Worm (Caenorhabditis elegans) whole organism, midembryonic: ENCODE measurements around the gene ekl-5.

Source experiments
- cog-1 ChIP-seq: sonication (generic microtip); optimal IDR thresholded peaks from 2 replicates; lab custom pipeline; 2016; ENCODE audit warnings: missing genetic modification characterization, missing compliant biosample characterization
- med-1 ChIP-seq: sonication (generic microtip); optimal IDR thresholded peaks from 2 replicates; lab custom pipeline; 2017; ENCODE audit warnings: missing genetic modification characterization, mild to moderate bottlenecking, missing compliant biosample characterization, antibody characterized with exemption, missing genetic modification reagents; ENCODE audit not compliant: insufficient read depth
- ztf-23 ChIP-seq: fragments of 200-800 bp; sonication (Bioruptor generic); IDR thresholded peaks from 2 replicates; pipeline ENCODE4 v1.3.6; 2022; ENCODE audit warnings: missing genetic modification reagents, missing genetic modification characterization, missing compliant biosample characterization

DNA sequence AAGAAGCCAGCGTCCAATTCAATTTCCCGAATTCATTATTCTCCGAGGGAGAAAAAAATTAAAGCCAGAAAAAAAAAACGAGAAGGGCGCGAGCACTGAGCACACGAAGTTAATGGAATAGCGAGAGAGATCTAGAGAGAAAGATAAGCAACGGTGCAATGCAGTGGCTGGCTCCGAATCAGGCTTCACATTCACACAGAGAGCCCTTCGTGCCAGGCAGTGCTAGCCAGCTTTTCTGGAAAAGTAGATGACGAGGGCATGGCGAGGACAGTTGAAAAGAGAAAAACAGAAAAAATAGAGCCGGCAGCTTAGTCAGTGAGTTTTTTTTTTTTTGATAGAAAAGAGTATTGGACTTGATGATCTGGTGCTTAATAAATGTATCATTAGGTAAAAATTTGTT lies 3.3 kb downstream of the ekl-5 start:
- TF ChIP-seq ztf-23 (GFP tag; lab: Robert Waterston, UW) (no peak), cog-1 (tag; lab: Kevin White, UChicago) (no peak), med-1 (GFP tag; lab: Kevin White, UChicago) (no peak)
